Worm (Caenorhabditis elegans): ENCODE data around the gene nhr-31.
"Not testable (repeated sequence)": the region's sequence is repeated elsewhere in the genome, so short reads cannot be mapped to it uniquely, and the experiment has no call there.

DNA sequence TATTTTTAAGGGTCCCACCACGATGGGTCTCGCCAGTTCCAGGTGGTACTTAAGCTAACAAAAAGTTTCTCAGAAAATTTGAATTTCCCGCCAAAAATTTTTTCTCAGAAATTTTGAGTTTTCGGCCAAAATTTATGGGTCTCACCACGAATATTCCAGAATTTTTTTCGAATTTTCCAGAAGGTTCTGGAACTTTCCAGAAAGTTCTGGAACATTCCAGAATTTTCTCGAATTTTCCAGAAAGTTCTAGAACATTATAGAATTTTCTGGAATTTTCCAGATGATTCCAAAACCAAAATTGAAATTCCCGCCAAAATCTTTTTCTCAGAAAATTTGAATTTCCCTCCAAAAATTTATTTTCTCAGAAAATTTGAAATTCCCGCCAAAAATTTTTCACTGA is 43.4 kb upstream of the nhr-31 start:
- TF ChIP-seq snpc-4 (GFP tag; optimal IDR thresholded peaks at IDR 0.05); snpc-4 (tag; optimal IDR thresholded peaks at IDR 0.05); hlh-26 (GFP tag; conservative IDR thresholded peaks at IDR 0.05); T26A5.8 (tag; optimal IDR thresholded peaks at IDR 0.05); bed-2 (GFP tag; IDR thresholded peaks at IDR 0.05); tbp1 (GFP tag; optimal IDR thresholded peaks at IDR 0.05); sea-2 (GFP tag; IDR thresholded peaks at IDR 0.05); B0336.3 (GFP tag; IDR thresholded peaks at IDR 0.05); F57C9.4 (tag; optimal IDR thresholded peaks at IDR 0.05); mxl-1 (tag; optimal IDR thresholded peaks at IDR 0.05): not testable (repeated sequence)

Measured in whole organism, young adult.